Fruit fly (Drosophila melanogaster): ENCODE data around the gene rho-6.

DNA sequence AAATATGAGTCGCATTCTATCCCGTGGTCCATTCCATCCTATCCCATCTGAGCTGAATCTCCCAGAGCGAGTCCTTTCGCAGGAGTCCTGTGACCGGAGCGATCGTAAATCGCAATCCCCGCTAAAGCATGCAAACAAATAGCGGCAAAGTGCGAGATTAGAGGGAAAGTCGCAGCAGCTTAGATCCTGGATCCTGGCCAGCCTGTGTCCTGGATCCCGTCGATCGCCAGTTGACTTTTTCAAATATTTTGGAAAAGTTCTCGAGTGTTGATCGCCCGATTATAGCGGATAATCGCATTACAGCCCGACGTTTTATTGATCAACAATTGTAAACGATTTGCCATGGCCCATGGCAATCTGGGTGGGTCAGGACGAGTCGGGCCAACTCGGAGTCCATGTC lies 44.1 kb downstream of the rho-6 start:
- TF ChIP-seq CG5204 (GFP tag; optimal IDR thresholded peaks at IDR 0.05) (no peak), CG7101 (tag; optimal IDR thresholded peaks at IDR 0.05) (no peak), toe (GFP tag; optimal IDR thresholded peaks at IDR 0.05) (no peak), CG1620 (GFP tag; optimal IDR thresholded peaks at IDR 0.05) (no peak), CG14711 (tag; optimal IDR thresholded peaks at IDR 0.05) (no peak), ovo (GFP tag; optimal IDR thresholded peaks at IDR 0.05) (no peak), cic (GFP tag; optimal IDR thresholded peaks at IDR 0.05) (no peak), Mnt (GFP tag; optimal IDR thresholded peaks at IDR 0.05) (no peak), CG33017 (tag; optimal IDR thresholded peaks at IDR 0.05) (no peak), pad (GFP tag; optimal IDR thresholded peaks at IDR 0.05) (no peak), kay (GFP tag; ENCODE audit: borderline replicate concordance) (no peak), bab1 (GFP tag; optimal IDR thresholded peaks at IDR 0.05) (no peak)

Data from whole organism, adult.